Fruit fly (Drosophila melanogaster): Measurements from ENCODE around the gene CG13857.

Gene CG13857

dm6 chr3R:22421618-22422017 is 27.7 kb upstream of the CG13857 start (continued):
- TF ChIP-seq lola (GFP tag; optimal IDR thresholded peaks at IDR 0.05) (peak in 1 of 3 experiments; percentile 12), Oli (tag; optimal IDR thresholded peaks at IDR 0.05) (no peak), tap (tag; optimal IDR thresholded peaks at IDR 0.05) (peak; percentile 51), CG2116 (GFP tag; optimal IDR thresholded peaks at IDR 0.05) (no peak), CG6813 (GFP tag; optimal IDR thresholded peaks at IDR 0.05) (peak; percentile 48), CG10565 (GFP tag; optimal IDR thresholded peaks at IDR 0.05) (no peak), Asciz (GFP tag; optimal IDR thresholded peaks at IDR 0.05) (no peak), C15 (GFP tag; IDR thresholded peaks at IDR 0.05) (no peak), Hsf (GFP tag; optimal IDR thresholded peaks at IDR 0.05) (peak; percentile 23), CG2129 (GFP tag; IDR thresholded peaks at IDR 0.05; ENCODE audit: partially characterized antibody) (no peak), ash1 (GFP tag; optimal IDR thresholded peaks at IDR 0.05) (no peak), vnd (GFP tag; IDR thresholded peaks at IDR 0.05; ENCODE audit: partially characterized antibody) (no peak), CG43689 (GFP tag; IDR thresholded peaks at IDR 0.05) (no peak), CG13424 (tag; optimal IDR thresholded peaks at IDR 0.05) (peak; percentile 66), CG12219 (GFP tag; optimal IDR thresholded peaks at IDR 0.05) (no peak), Atf3 (GFP tag; optimal IDR thresholded peaks at IDR 0.05) (no peak), TFAM (GFP tag; optimal IDR thresholded peaks at IDR 0.05) (no peak), Fer2 (tag; optimal IDR thresholded peaks at IDR 0.05) (peak; percentile 29), sens-2 (GFP tag; IDR thresholded peaks at IDR 0.05) (no peak), CG2120 (GFP tag; optimal IDR thresholded peaks at IDR 0.05) (peak; percentile 81), Mad (GFP tag; optimal IDR thresholded peaks at IDR 0.05) (no peak), Opbp (GFP tag; IDR thresholded peaks at IDR 0.05; ENCODE audit: partially characterized antibody) (no peak), CTCF (GFP tag; optimal IDR thresholded peaks at IDR 0.05) (no peak), dmrt11E (tag; optimal IDR thresholded peaks at IDR 0.05) (peak; percentile 41), bowl (GFP tag; IDR thresholded peaks at IDR 0.05) (peak; percentile 72), CoRest (tag; optimal IDR thresholded peaks at IDR 0.05) (no peak), Jarid2 (GFP tag; optimal IDR thresholded peaks at IDR 0.05) (no peak), CG32767 (GFP tag; IDR thresholded peaks at IDR 0.05) (peak; percentile 60; the same call in 1 of the 2 replicates), CG12155 (GFP tag; optimal IDR thresholded peaks at IDR 0.05) (peak; percentile 61), CG17385 (GFP tag; optimal IDR thresholded peaks at IDR 0.05) (peak; percentile 64), CG6683 (GFP tag; optimal IDR thresholded peaks at IDR 0.05) (no peak), gcm2 (GFP tag; optimal IDR thresholded peaks at IDR 0.05) (no peak), HLH4C (GFP tag; IDR thresholded peaks at IDR 0.05; ENCODE audit: partially characterized antibody) (no peak), Sox102F (GFP tag; optimal IDR thresholded peaks at IDR 0.05) (no peak), trh (GFP tag; optimal IDR thresholded peaks at IDR 0.05) (no peak), Ada2b (GFP tag; IDR thresholded peaks at IDR 0.05) (peak; percentile 84), tup (GFP tag; optimal IDR thresholded peaks at IDR 0.05) (no peak), GATAe (GFP tag; conservative IDR thresholded peaks at IDR 0.05) (no peak), Meics (GFP tag; optimal IDR thresholded peaks at IDR 0.05) (peak; percentile 62), Mrtf (GFP tag; IDR thresholded peaks at IDR 0.05) (peak; percentile 84), Hr39 (optimal IDR thresholded peaks at IDR 0.05) (no peak), CG13624 (GFP tag; optimal IDR thresholded peaks at IDR 0.05) (peak; percentile 6), hkb (optimal IDR thresholded peaks at IDR 0.05) (peak; percentile 43), hkb (GFP tag; IDR thresholded peaks at IDR 0.05) (peak; percentile 86), sqz (GFP tag; optimal IDR thresholded peaks at IDR 0.05) (no peak), CG2889 (GFP tag; IDR thresholded peaks at IDR 0.05) (peak; percentile 45), disco-r (GFP tag; optimal IDR thresholded peaks at IDR 0.05) (no peak), gcm (GFP tag; optimal IDR thresholded peaks at IDR 0.05) (peak; percentile 4), HmgD (GFP tag; optimal IDR thresholded peaks at IDR 0.05) (no peak), nau (GFP tag; optimal IDR thresholded peaks at IDR 0.05) (no peak), aop (GFP tag; IDR thresholded peaks at IDR 0.05) (no peak), ara (GFP tag; IDR thresholded peaks at IDR 0.05) (peak; percentile 43; the same call in 1 of the 2 replicates)
